Fruit fly (Drosophila melanogaster) whole organism, embryonic: ENCODE results near the gene CG44476.

ENCODE experiments used
- BEAF-32 ChIP-seq: fragments of 200-800 bp; sonication (Bioruptor generic); optimal IDR thresholded peaks from 3 replicates; lab custom pipeline; 2017; ENCODE audit warnings: missing biosample characterization, missing genetic modification characterization, mild to moderate bottlenecking, moderate library complexity, missing genetic modification reagents
- CG10654 ChIP-seq: fragments of 200-800 bp; sonication (Bioruptor generic); optimal IDR thresholded peaks from 2 replicates; lab custom pipeline; 2016; ENCODE audit warnings: missing biosample characterization, missing genetic modification characterization
- CG10959 ChIP-seq: fragments of 200-800 bp; sonication (Bioruptor generic); IDR thresholded peaks from 2 replicates; pipeline ENCODE4 v1.3.6; 2022; ENCODE audit warnings: missing biosample characterization, missing genetic modification characterization
- CG10979 ChIP-seq: fragments of 200-800 bp; sonication (Bioruptor generic); optimal IDR thresholded peaks from 2 replicates; lab custom pipeline; 2018; ENCODE audit warnings: missing biosample characterization, mild to moderate bottlenecking, missing genetic modification characterization, moderate library complexity
- CG11085 ChIP-seq: fragments of 200-800 bp; sonication (Bioruptor generic); IDR thresholded peaks from 2 replicates; pipeline ENCODE4 v1.3.6; 2022; ENCODE audit warnings: missing biosample characterization, missing genetic modification characterization
- CG11093 ChIP-seq: fragments of 200-800 bp; sonication (Bioruptor generic); IDR thresholded peaks from 3 replicates; pipeline ENCODE4 v1.3.6; 2022; ENCODE audit warnings: missing biosample characterization, missing genetic modification characterization
- CG11247 ChIP-seq: fragments of 200-800 bp; sonication (Bioruptor generic); IDR thresholded peaks from 2 replicates; pipeline ENCODE4 v1.3.6; 2022; ENCODE audit warnings: missing biosample characterization, missing genetic modification characterization
- CG11560 ChIP-seq: fragments of 200-800 bp; sonication (Bioruptor generic); IDR thresholded peaks from 3 replicates; pipeline ENCODE4 v1.3.6; 2022; ENCODE audit warnings: missing biosample characterization, missing genetic modification characterization
- CG13894 ChIP-seq: fragments of 200-800 bp; sonication (Bioruptor generic); optimal IDR thresholded peaks from 3 replicates; lab custom pipeline; 2018; ENCODE audit warnings: missing biosample characterization, mild to moderate bottlenecking, missing genetic modification characterization, moderate library complexity
- CG17568 ChIP-seq: fragments of 200-800 bp; sonication (Bioruptor generic); optimal IDR thresholded peaks from 2 replicates; lab custom pipeline; 2018; ENCODE audit warnings: missing biosample characterization, mild to moderate bottlenecking, missing genetic modification characterization, moderate library complexity
- CG18599 ChIP-seq: fragments of 200-800 bp; sonication (Bioruptor generic); optimal IDR thresholded peaks from 3 replicates; lab custom pipeline; 2017; ENCODE audit warnings: missing biosample characterization, missing genetic modification characterization, mild to moderate bottlenecking, moderate library complexity, missing genetic modification reagents
- CG2678 ChIP-seq: fragments of 200-800 bp; sonication (Bioruptor generic); optimal IDR thresholded peaks from 3 replicates; lab custom pipeline; 2019; ENCODE audit warnings: missing biosample characterization, mild to moderate bottlenecking, missing genetic modification characterization, moderate library complexity
- CG33213 ChIP-seq: fragments of 200-800 bp; sonication (Bioruptor generic); optimal IDR thresholded peaks from 3 replicates; lab custom pipeline; 2016; ENCODE audit warnings: missing biosample characterization, missing genetic modification characterization
- CG3726 ChIP-seq: fragments of 200-800 bp; sonication (Bioruptor generic); IDR thresholded peaks from 3 replicates; pipeline ENCODE4, ENCODE4 v1.3.6; 2022; ENCODE audit warnings: missing biosample characterization, missing genetic modification characterization
- CG4360 ChIP-seq: fragments of 200-800 bp; sonication (Bioruptor generic); IDR thresholded peaks from 2 replicates; pipeline ENCODE4 v1.3.6; 2022; ENCODE audit warnings: missing biosample characterization, missing genetic modification characterization
- CG6683 ChIP-seq: fragments of 200-800 bp; sonication (Bioruptor generic); optimal IDR thresholded peaks from 2 replicates; lab custom pipeline; 2017; ENCODE audit warnings: missing biosample characterization, mild to moderate bottlenecking, missing genetic modification characterization, missing genetic modification reagents
- CG6765 ChIP-seq: fragments of 200-800 bp; sonication (Bioruptor generic); optimal IDR thresholded peaks from 3 replicates; lab custom pipeline; 2017; ENCODE audit warnings: missing biosample characterization, mild to moderate bottlenecking, missing genetic modification characterization
- CG6813 ChIP-seq: fragments of 200-800 bp; sonication (Bioruptor generic); optimal IDR thresholded peaks from 2 replicates; lab custom pipeline; 2017; ENCODE audit warnings: missing biosample characterization, missing genetic modification characterization, mild to moderate bottlenecking, moderate library complexity, missing genetic modification reagents
- CG8089 ChIP-seq: fragments of 200-800 bp; sonication (Bioruptor generic); optimal IDR thresholded peaks from 3 replicates; lab custom pipeline; 2016; ENCODE audit warnings: missing biosample characterization, missing genetic modification characterization
- CG9437 ChIP-seq: fragments of 200-800 bp; sonication (Bioruptor generic); optimal IDR thresholded peaks from 2 replicates; lab custom pipeline; 2018; ENCODE audit warnings: missing biosample characterization, mild to moderate bottlenecking, missing genetic modification characterization
- CoRest ChIP-seq: fragments of 200-800 bp; sonication (Bioruptor generic); optimal IDR thresholded peaks from 3 replicates; lab custom pipeline; 2018; ENCODE audit warnings: missing biosample characterization, mild to moderate bottlenecking, missing genetic modification characterization, moderate library complexity
- D ChIP-seq, 2 experiments: fragments of 200-800 bp in 1 of 2; fragments of >200 bp in 1 of 2; sonication (Bioruptor generic) in 1 of 2; optimal IDR thresholded peaks; 2 replicates in 1 of 2; 3 replicates in 1 of 2; lab custom pipeline; 2017; ENCODE audit warnings: mild to moderate bottlenecking in 1 of 2, missing biosample characterization in 1 of 2, missing genetic modification characterization in 1 of 2, missing genetic modification reagents in 1 of 2
- Dek ChIP-seq: fragments of 200-800 bp; sonication (Bioruptor generic); optimal IDR thresholded peaks from 3 replicates; lab custom pipeline; 2019; ENCODE audit warnings: missing biosample characterization, mild to moderate bottlenecking, missing genetic modification characterization, moderate library complexity
- Doc3 ChIP-seq: fragments of 200-800 bp; sonication (Bioruptor generic); IDR thresholded peaks from 3 replicates; pipeline ENCODE4 v1.3.6; 2022; ENCODE audit warnings: missing biosample characterization, missing genetic modification characterization; ENCODE audit not compliant: partially characterized antibody
- Side ChIP-seq: fragments of 200-800 bp; sonication (Bioruptor generic); optimal IDR thresholded peaks from 2 replicates; lab custom pipeline; 2016; ENCODE audit warnings: missing biosample characterization, missing genetic modification characterization
- Spps ChIP-seq: fragments of 200-800 bp; sonication (Bioruptor generic); optimal IDR thresholded peaks from 2 replicates; lab custom pipeline; 2018; ENCODE audit warnings: missing biosample characterization, mild to moderate bottlenecking, missing genetic modification characterization
- Sry-β ChIP-seq: fragments of 200-800 bp; sonication (Bioruptor generic); optimal IDR thresholded peaks from 2 replicates; lab custom pipeline; 2018; ENCODE audit warnings: missing biosample characterization, mild to moderate bottlenecking, missing genetic modification characterization, moderate library complexity
- Sry-δ ChIP-seq: fragments of 200-800 bp; sonication (Bioruptor generic); optimal IDR thresholded peaks from 2 replicates; lab custom pipeline; 2016; ENCODE audit warnings: missing biosample characterization, missing genetic modification characterization
- Tbp ChIP-seq: fragments of >200 bp; optimal IDR thresholded peaks from 2 replicates; lab custom pipeline; 2018; ENCODE audit warnings: missing biosample characterization, missing genetic modification characterization
- YL-1 ChIP-seq: fragments of 200-800 bp; sonication (Bioruptor generic); optimal IDR thresholded peaks from 3 replicates; lab custom pipeline; 2017; ENCODE audit warnings: missing biosample characterization, mild to moderate bottlenecking, missing genetic modification characterization
- bbx ChIP-seq: fragments of 200-800 bp; sonication (Bioruptor generic); IDR thresholded peaks from 2 replicates; pipeline ENCODE4 v1.3.6; 2022; ENCODE audit warnings: missing biosample characterization, missing genetic modification characterization; ENCODE audit not compliant: partially characterized antibody
- bsh ChIP-seq, 2 experiments: fragments of 200-800 bp; sonication (Bioruptor generic); optimal IDR thresholded peaks; 2 replicates each; lab custom pipeline; 2017 to 2018; ENCODE audit warnings: mild to moderate bottlenecking in 2 of 2, missing biosample characterization in 2 of 2, missing genetic modification characterization in 2 of 2, moderate library complexity in 1 of 2
- chinmo ChIP-seq: fragments of 200-800 bp; sonication (Bioruptor generic); IDR thresholded peaks from 4 replicates; pipeline ENCODE4 v1.3.6; 2022; ENCODE audit warnings: missing biosample characterization, missing genetic modification characterization; ENCODE audit not compliant: partially characterized antibody
- crol ChIP-seq: fragments of 200-800 bp; sonication (Bioruptor generic); IDR thresholded peaks from 2 replicates; pipeline ENCODE4 v1.3.6; 2022; ENCODE audit warnings: missing biosample characterization, missing genetic modification characterization
- da ChIP-seq: fragments of 200-800 bp; sonication (Bioruptor generic); optimal IDR thresholded peaks from 2 replicates; lab custom pipeline; 2016; ENCODE audit warnings: missing biosample characterization, missing genetic modification characterization
- eve ChIP-seq, 2 experiments: fragments of >200 bp; optimal IDR thresholded peaks; 2 replicates each; lab custom pipeline; 2017; ENCODE audit warnings: missing biosample characterization in 2 of 2, missing genetic modification characterization in 2 of 2
- gt ChIP-seq: fragments of 200-800 bp; sonication (Bioruptor generic); IDR thresholded peaks from 2 replicates; pipeline ENCODE4 v1.3.6; 2022; ENCODE audit warnings: missing biosample characterization, missing genetic modification characterization
- jumu ChIP-seq: fragments of 200-800 bp; sonication (Bioruptor generic); optimal IDR thresholded peaks from 3 replicates; lab custom pipeline; 2016; ENCODE audit warnings: missing biosample characterization, missing genetic modification characterization
- oc ChIP-seq: fragments of 200-800 bp; sonication (Bioruptor generic); optimal IDR thresholded peaks from 2 replicates; lab custom pipeline; 2018; ENCODE audit warnings: missing biosample characterization, mild to moderate bottlenecking, missing genetic modification characterization, moderate library complexity
- otp ChIP-seq: fragments of 200-800 bp; sonication (Bioruptor generic); IDR thresholded peaks from 3 replicates; pipeline ENCODE4, ENCODE4 v1.3.6; 2022; ENCODE audit warnings: missing biosample characterization, missing genetic modification characterization
- pnt ChIP-seq: fragments of 200-800 bp; sonication (Bioruptor generic); optimal IDR thresholded peaks from 3 replicates; lab custom pipeline; 2016; ENCODE audit warnings: missing biosample characterization, missing genetic modification characterization
- repo ChIP-seq: fragments of 200-800 bp; sonication (Bioruptor generic); optimal IDR thresholded peaks from 2 replicates; lab custom pipeline; 2016; ENCODE audit warnings: missing biosample characterization, missing genetic modification characterization
- run ChIP-seq: fragments of 200-800 bp; sonication (Bioruptor generic); optimal IDR thresholded peaks from 3 replicates; lab custom pipeline; 2018; ENCODE audit warnings: missing biosample characterization, mild to moderate bottlenecking, missing genetic modification characterization
- sob ChIP-seq: fragments of 200-800 bp; sonication (Bioruptor generic); IDR thresholded peaks from 2 replicates; pipeline ENCODE4 v1.3.6; 2022; ENCODE audit warnings: missing biosample characterization, missing genetic modification characterization
- tap ChIP-seq: fragments of 200-800 bp; optimal IDR thresholded peaks from 3 replicates; lab custom pipeline; 2019; ENCODE audit warnings: missing biosample characterization, mild to moderate bottlenecking, missing genetic modification characterization, moderate library complexity
- usp ChIP-seq: fragments of >200 bp; optimal IDR thresholded peaks from 2 replicates; lab custom pipeline; 2017; ENCODE audit warnings: missing biosample characterization, missing genetic modification characterization
- vfl ChIP-seq: fragments of 200-800 bp; sonication (Bioruptor generic); optimal IDR thresholded peaks from 2 replicates; lab custom pipeline; 2016; ENCODE audit warnings: missing biosample characterization, missing genetic modification characterization
- zen ChIP-seq: fragments of 200-800 bp; sonication (Bioruptor generic); optimal IDR thresholded peaks from 3 replicates; lab custom pipeline; 2018; ENCODE audit warnings: missing biosample characterization, mild to moderate bottlenecking, missing genetic modification characterization, moderate library complexity

Gene CG44476

dm6 chr2L:18151134-18151825 is 38.3 kb upstream of the CG44476 start (continued):
- TF ChIP-seq CG13894 (tag; lab: Kevin White, UChicago) (peak; percentile 80), Tbp (GFP tag; lab: Kevin White, UChicago) (no peak), chinmo (GFP tag; lab: Robert Waterston, UW) (peak; percentile 99), CG6813 (GFP tag; lab: Kevin White, UChicago) (no peak), jumu (GFP tag; lab: Kevin White, UChicago) (peak; percentile 53), Sry-δ (GFP tag; lab: Kevin White, UChicago) (peak; percentile 7), run (tag; lab: Kevin White, UChicago) (no peak), CG11560 (peak; percentile 31; the same call in 1 of the 3 replicates), oc (tag; lab: Kevin White, UChicago) (peak; percentile 32), CG11093 (GFP tag; lab: Robert Waterston, UW) (0 out of 3 replicates have a peak, but pooled peaks have one; percentile 54), CG10654 (peak; percentile 26), CG6683 (GFP tag; lab: Kevin White, UChicago) (no peak), zen (tag; lab: Kevin White, UChicago) (peak; percentile 58), CG6765 (GFP tag; lab: Kevin White, UChicago) (no peak), CG9437 (GFP tag; lab: Kevin White, UChicago) (peak; percentile 65), CG8089 (GFP tag; lab: Kevin White, UChicago) (peak; percentile 66), D (optimal IDR thresholded peaks at IDR 0.05; lab: Kevin White, UChicago) (no peak), D (GFP tag; optimal IDR thresholded peaks at IDR 0.05; lab: Kevin White, UChicago) (peak; percentile 13), otp (GFP tag; lab: Robert Waterston, UW) (peak; percentile 54; the same call in 2 of the 3 replicates), crol (GFP tag; lab: Robert Waterston, UW) (peak; percentile 33), bsh (GFP tag; optimal IDR thresholded peaks at IDR 0.05; lab: Kevin White, UChicago) (peak in 1 of 2 experiments; percentile 33), CG4360 (GFP tag; lab: Robert Waterston, UW) (peak; percentile 100), CoRest (tag; lab: Kevin White, UChicago) (peak; percentile 36), CG18599 (GFP tag; lab: Kevin White, UChicago) (no peak), eve (GFP tag; optimal IDR thresholded peaks at IDR 0.05; lab: Kevin White, UChicago) (no peak), BEAF-32 (no peak), CG10959 (GFP tag; lab: Robert Waterston, UW) (peak; percentile 50; the same call in 1 of the 2 replicates), Doc3 (GFP tag; lab: Robert Waterston, UW) (no peak), vfl (GFP tag; lab: Kevin White, UChicago) (peak; percentile 50), repo (GFP tag; lab: Kevin White, UChicago) (no peak), Spps (tag; lab: Kevin White, UChicago) (no peak), CG11247 (GFP tag; lab: Robert Waterston, UW) (peak; percentile 69; the same call in 1 of the 2 replicates), pnt (peak; percentile 47), tap (tag; lab: Kevin White, UChicago) (no peak), YL-1 (GFP tag; lab: Kevin White, UChicago) (no peak), CG3726 (no peak), bbx (GFP tag; lab: Robert Waterston, UW) (peak; percentile 59), gt (GFP tag; lab: Robert Waterston, UW) (peak; percentile 61; the same call in 1 of the 2 replicates), CG2678 (tag; lab: Kevin White, UChicago) (no peak), CG11085 (GFP tag; lab: Robert Waterston, UW) (peak; percentile 39; the same call in 1 of the 2 replicates), CG33213 (GFP tag; lab: Kevin White, UChicago) (no peak), Sry-β (GFP tag; lab: Kevin White, UChicago) (no peak), CG10979 (tag; lab: Kevin White, UChicago) (no peak), Side (GFP tag; lab: Kevin White, UChicago) (no peak), Dek (no peak), da (peak; percentile 70), sob (GFP tag; lab: Robert Waterston, UW) (peak; percentile 75), CG17568 (GFP tag; lab: Kevin White, UChicago) (no peak), usp (no peak)
